Fruit fly (Drosophila melanogaster) whole organism, pupa: Measurements from ENCODE around the gene Myc.

Source experiments
- CG17806 ChIP-seq: fragments of 200-800 bp; sonication (Bioruptor generic); optimal IDR thresholded peaks from 2 replicates; lab custom pipeline; 2018; ENCODE audit warnings: missing biosample characterization, mild to moderate bottlenecking, missing genetic modification characterization, moderate library complexity
- CG34367 ChIP-seq: fragments of 200-800 bp; sonication (Bioruptor generic); optimal IDR thresholded peaks from 2 replicates; lab custom pipeline; 2018; ENCODE audit warnings: missing biosample characterization, mild to moderate bottlenecking, missing genetic modification characterization
- CG9948 ChIP-seq: fragments of 200-800 bp; sonication (Bioruptor generic); optimal IDR thresholded peaks from 2 replicates; lab custom pipeline; 2018; ENCODE audit warnings: missing biosample characterization, mild to moderate bottlenecking, missing genetic modification characterization, moderate library complexity
- EcR ChIP-seq: fragments of 200-800 bp; sonication (Bioruptor generic); optimal IDR thresholded peaks from 3 replicates; lab custom pipeline; 2019; ENCODE audit warnings: missing biosample characterization, missing genetic modification characterization, mild to moderate bottlenecking, moderate library complexity, missing genetic modification reagents
- Pif1B ChIP-seq: fragments of 200-800 bp; sonication (Bioruptor generic); optimal IDR thresholded peaks from 3 replicates; lab custom pipeline; 2016; ENCODE audit warnings: missing biosample characterization, missing genetic modification characterization
- Snoo ChIP-seq: fragments of 200-800 bp; sonication (Bioruptor generic); optimal IDR thresholded peaks from 3 replicates; lab custom pipeline; 2017; ENCODE audit warnings: missing biosample characterization, mild to moderate bottlenecking, missing genetic modification characterization, inconsistent platforms

DNA sequence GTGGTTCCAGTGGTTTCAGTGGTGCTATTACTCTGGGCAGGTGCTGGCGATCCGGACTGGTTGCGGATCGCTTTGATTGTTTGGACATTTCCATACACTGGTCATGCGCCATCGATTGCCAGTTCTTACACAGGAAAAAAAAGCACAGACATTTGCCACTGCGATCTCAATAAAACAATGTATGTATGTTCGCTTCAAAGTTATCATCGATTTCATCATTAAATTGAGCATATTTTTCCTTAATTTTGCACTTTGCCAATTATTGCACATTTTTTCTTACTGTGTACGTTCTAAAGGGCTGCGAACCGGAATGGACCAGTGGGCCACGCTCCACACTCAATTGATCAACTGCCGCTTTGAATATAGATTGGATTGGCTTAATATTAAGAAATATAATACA lies 9.3 kb upstream of the Myc start:
- TF ChIP-seq Snoo (no peak), CG17806 (tag; lab: Kevin White, UChicago) (no peak), EcR (GFP tag; lab: Kevin White, UChicago) (no peak), CG9948 (tag; lab: Kevin White, UChicago) (no peak), Pif1B (no peak), CG34367 (tag; lab: Kevin White, UChicago) (no peak)
